Worm (Caenorhabditis elegans) whole organism, early embryonic: ENCODE measurements around the gene C46C2.6.

ENCODE experiments used
- B0310.2 ChIP-seq: sonication (generic microtip); optimal IDR thresholded peaks from 2 replicates; lab custom pipeline; 2016; ENCODE audit warnings: mild to moderate bottlenecking, missing genetic modification characterization, missing compliant biosample characterization
- ama-1 ChIP-seq: fragments of 150-350 bp; optimal IDR thresholded peaks from 2 replicates; lab custom pipeline; 2014
- ceh-13 ChIP-seq: fragments of 200-800 bp; sonication (Bioruptor generic); optimal IDR thresholded peaks from 2 replicates; lab custom pipeline; 2018; ENCODE audit warnings: mild to moderate bottlenecking, missing genetic modification characterization, missing compliant biosample characterization
- ceh-36 ChIP-seq: sonication (generic microtip); optimal IDR thresholded peaks from 2 replicates; lab custom pipeline; 2016; ENCODE audit warnings: missing genetic modification characterization, inconsistent platforms, missing compliant biosample characterization
- ets-7 ChIP-seq: sonication (generic microtip); optimal IDR thresholded peaks from 2 replicates; lab custom pipeline; 2016; ENCODE audit warnings: missing genotype, missing genetic modification characterization, missing compliant biosample characterization
- flt-1 ChIP-seq: fragments of 200-800 bp; sonication (Bioruptor generic); IDR thresholded peaks from 2 replicates; pipeline ENCODE4 v1.3.6; 2022; ENCODE audit warnings: missing genetic modification characterization, missing compliant biosample characterization
- hnd-1 ChIP-seq: sonication (generic microtip); optimal IDR thresholded peaks from 2 replicates; lab custom pipeline; 2016; ENCODE audit warnings: missing genetic modification characterization, missing compliant biosample characterization
- pes-1 ChIP-seq: fragments of 200-800 bp; sonication (Bioruptor generic); IDR thresholded peaks from 2 replicates; pipeline ENCODE4 v1.3.6; 2022; ENCODE audit warnings: missing genetic modification reagents, missing genetic modification characterization, missing compliant biosample characterization
- scrt-1 ChIP-seq: fragments of 200-800 bp; sonication (Bioruptor generic); IDR thresholded peaks from 2 replicates; pipeline ENCODE4 v1.3.6; 2022; ENCODE audit warnings: missing genetic modification characterization, missing compliant biosample characterization
- sea-1 ChIP-seq: fragments of 200-800 bp; sonication (Bioruptor generic); conservative IDR thresholded peaks from 2 replicates; pipeline ENCODE4 v1.3.6; 2022; ENCODE audit warnings: missing genetic modification characterization, missing compliant biosample characterization
- tbx-11 ChIP-seq: fragments of 200-800 bp; sonication (Bioruptor generic); IDR thresholded peaks from 2 replicates; pipeline ENCODE4 v1.3.6; 2022; ENCODE audit warnings: missing genetic modification characterization, missing compliant biosample characterization
- tbx-37 ChIP-seq: fragments of 200-800 bp; sonication (Bioruptor generic); conservative IDR thresholded peaks from 2 replicates; pipeline ENCODE4 v1.3.6; 2022; ENCODE audit warnings: missing genetic modification reagents, missing genetic modification characterization, missing compliant biosample characterization
- tra-4 ChIP-seq: sonication (generic microtip); optimal IDR thresholded peaks from 2 replicates; lab custom pipeline; 2017; ENCODE audit warnings: missing genetic modification characterization, missing compliant biosample characterization

DNA sequence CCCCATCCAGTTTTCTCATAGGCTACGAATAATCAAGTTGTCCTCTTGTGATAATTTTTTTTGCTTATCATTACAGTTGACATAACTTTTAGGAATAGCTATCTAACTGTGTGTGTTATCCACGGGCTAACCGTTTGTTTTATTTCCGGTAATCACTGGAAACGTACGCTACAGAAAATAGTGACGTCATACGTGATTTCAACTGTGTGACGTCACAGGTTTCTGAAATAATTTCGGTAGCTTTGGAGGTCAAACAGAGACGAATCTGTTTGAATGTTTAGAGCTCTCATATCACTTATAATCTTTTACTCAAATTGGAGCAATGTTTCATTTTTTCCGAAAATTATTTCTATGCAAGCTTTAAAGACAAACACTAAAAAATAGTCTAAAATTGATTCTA is 44.6 kb downstream of the C46C2.6 start:
- TF ChIP-seq ama-1 (no peak), scrt-1 (GFP tag; lab: Robert Waterston, UW) (no peak), sea-1 (GFP tag; lab: Robert Waterston, UW) (no peak), pes-1 (GFP tag; lab: Robert Waterston, UW) (no peak), flt-1 (GFP tag; lab: Robert Waterston, UW) (no peak), tbx-37 (GFP tag; lab: Robert Waterston, UW) (no peak), B0310.2 (tag; lab: Kevin White, UChicago) (no peak), tra-4 (tag; lab: Kevin White, UChicago) (no peak), tbx-11 (GFP tag; lab: Robert Waterston, UW) (no peak), ceh-13 (no peak), hnd-1 (no peak), ets-7 (tag; lab: Kevin White, UChicago) (no peak), ceh-36 (no peak)
